Worm (Caenorhabditis elegans) whole organism, young adult: ENCODE measurements around the gene F14H12.2.
A peak's percentile ranks its signal among the peaks of the same experiment; 100 is the strongest.

Source experiments
- B0035.1 ChIP-seq: sonication (generic microtip); optimal IDR thresholded peaks from 2 replicates; lab custom pipeline; 2016; ENCODE audit warnings: missing genetic modification characterization, mild to moderate bottlenecking, missing compliant biosample characterization, missing genotype, missing genetic modification reagents
- B0261.1 ChIP-seq: sonication (generic microtip); optimal IDR thresholded peaks from 2 replicates; lab custom pipeline; 2016; ENCODE audit warnings: mild to moderate bottlenecking, missing genetic modification characterization, moderate library complexity, missing compliant biosample characterization
- B0336.3 ChIP-seq: fragments of 200-800 bp; sonication (Bioruptor generic); IDR thresholded peaks from 2 replicates; pipeline ENCODE4 v1.3.6; 2022; ENCODE audit warnings: missing genetic modification characterization, missing compliant biosample characterization
- F23B12.7 ChIP-seq: sonication (generic microtip); optimal IDR thresholded peaks from 2 replicates; lab custom pipeline; 2017; ENCODE audit warnings: missing genetic modification characterization, mild to moderate bottlenecking, missing compliant biosample characterization, antibody characterized with exemption, moderate library complexity; ENCODE audit not compliant: insufficient read depth
- F39B2.1 ChIP-seq: fragments of 200-800 bp; sonication (Bioruptor generic); IDR thresholded peaks from 2 replicates; pipeline ENCODE4 v1.3.6; 2022; ENCODE audit warnings: missing genetic modification reagents, missing genetic modification characterization, missing compliant biosample characterization
- F55B11.4 ChIP-seq: sonication (generic microtip); optimal IDR thresholded peaks from 2 replicates; lab custom pipeline; 2016; ENCODE audit warnings: missing compliant biosample characterization, missing genetic modification characterization, borderline replicate concordance; ENCODE audit not compliant: insufficient read depth
- K12H6.12 ChIP-seq: fragments of 200-800 bp; sonication (Bioruptor generic); optimal IDR thresholded peaks from 2 replicates; lab custom pipeline; 2018; ENCODE audit warnings: mild to moderate bottlenecking, missing genetic modification characterization, missing compliant biosample characterization
- Y67H2A.10 ChIP-seq: fragments of 200-800 bp; sonication (Bioruptor generic); conservative IDR thresholded peaks from 2 replicates; pipeline ENCODE4 v1.3.6; 2022; ENCODE audit warnings: missing genetic modification reagents, missing genetic modification characterization, missing compliant biosample characterization
- Y79H2A.3 ChIP-seq: fragments of 200-800 bp; sonication (Bioruptor generic); conservative IDR thresholded peaks from 2 replicates; pipeline ENCODE4 v1.3.6; 2022; ENCODE audit warnings: missing genetic modification reagents, missing genetic modification characterization, missing compliant biosample characterization
- ZK185.1 ChIP-seq: sonication (generic microtip); optimal IDR thresholded peaks from 2 replicates; lab custom pipeline; 2016; ENCODE audit warnings: mild to moderate bottlenecking, missing genetic modification characterization, missing compliant biosample characterization; ENCODE audit not compliant: poor library complexity, severe bottlenecking
- akir-1 ChIP-seq: fragments of 200-800 bp; sonication (Bioruptor generic); optimal IDR thresholded peaks from 2 replicates; lab custom pipeline; 2018; ENCODE audit warnings: mild to moderate bottlenecking, missing genetic modification characterization, moderate library complexity, missing compliant biosample characterization
- aptf-2 ChIP-seq: fragments of 200-800 bp; sonication (Bioruptor generic); conservative IDR thresholded peaks from 2 replicates; pipeline ENCODE4 v1.3.6; 2022; ENCODE audit warnings: missing genetic modification reagents, missing genetic modification characterization, missing compliant biosample characterization
- atf-7 ChIP-seq: sonication (generic microtip); optimal IDR thresholded peaks from 2 replicates; lab custom pipeline; 2017; ENCODE audit warnings: mild to moderate bottlenecking, missing genetic modification characterization, missing compliant biosample characterization
- athp-1 ChIP-seq: sonication (generic microtip); optimal IDR thresholded peaks from 2 replicates; lab custom pipeline; 2017; ENCODE audit warnings: mild to moderate bottlenecking, missing genetic modification characterization, missing compliant biosample characterization
- attf-5 ChIP-seq: fragments of 200-800 bp; sonication (Bioruptor generic); optimal IDR thresholded peaks from 2 replicates; lab custom pipeline; 2018; ENCODE audit warnings: mild to moderate bottlenecking, missing genetic modification characterization, missing compliant biosample characterization
- bed-2 ChIP-seq: fragments of 200-800 bp; sonication (Bioruptor generic); IDR thresholded peaks from 2 replicates; pipeline ENCODE4 v1.3.6; 2022; ENCODE audit warnings: missing genetic modification reagents, missing genetic modification characterization, missing compliant biosample characterization
- ceh-27 ChIP-seq: fragments of 200-800 bp; sonication (Bioruptor generic); optimal IDR thresholded peaks from 2 replicates; lab custom pipeline; 2018; ENCODE audit warnings: mild to moderate bottlenecking, missing genetic modification characterization, moderate library complexity, missing compliant biosample characterization
- die-1 ChIP-seq: sonication (generic microtip); optimal IDR thresholded peaks from 2 replicates; lab custom pipeline; 2016; ENCODE audit warnings: missing genotype, mild to moderate bottlenecking, missing genetic modification characterization, missing compliant biosample characterization
- dpl-1 ChIP-seq: fragments of 150-350 bp; optimal IDR thresholded peaks from 2 replicates; lab custom pipeline; 2014; ENCODE audit warnings: missing biosample characterization, missing genetic modification reagents, missing genetic modification characterization
- efl-1 ChIP-seq: fragments of 150-350 bp; optimal IDR thresholded peaks from 2 replicates; lab custom pipeline; 2014; ENCODE audit warnings: missing biosample characterization, missing genetic modification reagents, missing genetic modification characterization
- egl-44 ChIP-seq: fragments of 200-800 bp; sonication (Bioruptor generic); IDR thresholded peaks from 2 replicates; pipeline ENCODE4 v1.3.6; 2022; ENCODE audit warnings: missing genetic modification reagents, missing genetic modification characterization, missing compliant biosample characterization
- egrh-3 ChIP-seq: fragments of 200-800 bp; sonication (Bioruptor generic); IDR thresholded peaks from 2 replicates; pipeline ENCODE4 v1.3.6; 2022; ENCODE audit warnings: missing genetic modification reagents, missing genetic modification characterization, missing compliant biosample characterization
- ekl-4 ChIP-seq: fragments of 200-800 bp; sonication (Bioruptor generic); IDR thresholded peaks from 2 replicates; pipeline ENCODE4 v1.3.6; 2022; ENCODE audit warnings: missing genetic modification reagents, missing genetic modification characterization, missing compliant biosample characterization
- gei-17 ChIP-seq: fragments of 200-800 bp; sonication (Bioruptor generic); optimal IDR thresholded peaks from 2 replicates; lab custom pipeline; 2018; ENCODE audit warnings: mild to moderate bottlenecking, missing genetic modification characterization, missing compliant biosample characterization
- hmg-1.2 ChIP-seq: fragments of 200-800 bp; sonication (Bioruptor generic); IDR thresholded peaks from 2 replicates; pipeline ENCODE4 v1.3.6; 2022; ENCODE audit warnings: missing genetic modification reagents, missing genetic modification characterization, missing compliant biosample characterization
- hsf-1 ChIP-seq: fragments of 200-800 bp; sonication (Bioruptor generic); IDR thresholded peaks from 2 replicates; pipeline ENCODE4 v1.3.6; 2022; ENCODE audit warnings: missing genetic modification reagents, missing genetic modification characterization, missing compliant biosample characterization
- lag-1 ChIP-seq: fragments of 200-800 bp; sonication (Bioruptor generic); IDR thresholded peaks from 2 replicates; pipeline ENCODE4 v1.3.6; 2022; ENCODE audit warnings: missing genetic modification reagents, missing genetic modification characterization, missing compliant biosample characterization
- let-526 ChIP-seq: fragments of 200-800 bp; sonication (Bioruptor generic); IDR thresholded peaks from 2 replicates; pipeline ENCODE4 v1.3.6; 2022; ENCODE audit warnings: missing genetic modification reagents, missing genetic modification characterization, missing compliant biosample characterization
- lin-26 ChIP-seq: fragments of 200-800 bp; sonication (Bioruptor generic); IDR thresholded peaks from 2 replicates; pipeline ENCODE4 v1.3.6; 2022; ENCODE audit warnings: missing genetic modification reagents, missing genetic modification characterization, missing compliant biosample characterization
- lin-35 ChIP-seq, 3 experiments: fragments of 150-350 bp in 2 of 3; sonication (generic microtip) in 1 of 3; optimal IDR thresholded peaks; 2 replicates each; lab custom pipeline; 2014 to 2018; ENCODE audit warnings: missing biosample characterization in 3 of 3, missing genetic modification characterization in 3 of 3, missing genetic modification reagents in 3 of 3
- lin-40 ChIP-seq: sonication (generic microtip); optimal IDR thresholded peaks from 2 replicates; lab custom pipeline; 2016; ENCODE audit warnings: missing genetic modification characterization, mild to moderate bottlenecking, missing compliant biosample characterization, missing genotype, missing genetic modification reagents
- lin-54 ChIP-seq: fragments of 200-800 bp; sonication (Bioruptor generic); optimal IDR thresholded peaks from 2 replicates; lab custom pipeline; 2018; ENCODE audit warnings: mild to moderate bottlenecking, missing genetic modification characterization, missing compliant biosample characterization
- lir-1 ChIP-seq: fragments of 200-800 bp; sonication (Bioruptor generic); conservative IDR thresholded peaks from 2 replicates; pipeline ENCODE4 v1.3.6; 2022; ENCODE audit warnings: missing genetic modification reagents, missing genetic modification characterization, missing compliant biosample characterization
- madf-10 ChIP-seq: sonication (generic microtip); optimal IDR thresholded peaks from 2 replicates; lab custom pipeline; 2016; ENCODE audit warnings: mild to moderate bottlenecking, missing genetic modification characterization, missing compliant biosample characterization
- madf-3 ChIP-seq: fragments of 200-800 bp; sonication (Bioruptor generic); IDR thresholded peaks from 2 replicates; pipeline ENCODE4 v1.3.6; 2022; ENCODE audit warnings: missing genetic modification reagents, missing genetic modification characterization, missing compliant biosample characterization
- mcd-1 ChIP-seq: fragments of 200-800 bp; sonication (Bioruptor generic); IDR thresholded peaks from 2 replicates; pipeline ENCODE4 v1.3.6; 2022; ENCODE audit warnings: missing genetic modification reagents, missing genetic modification characterization, missing compliant biosample characterization
- nfya-2 ChIP-seq: fragments of 200-800 bp; sonication (Bioruptor generic); IDR thresholded peaks from 2 replicates; pipeline ENCODE4 v1.3.6; 2022; ENCODE audit warnings: missing genetic modification reagents, missing genetic modification characterization, missing compliant biosample characterization
- nhr-80 ChIP-seq: sonication (generic microtip); optimal IDR thresholded peaks from 2 replicates; lab custom pipeline; 2016; ENCODE audit warnings: missing genetic modification characterization, missing compliant biosample characterization
- pha-4 ChIP-seq: fragments of 150-350 bp; sonication (generic microtip); optimal IDR thresholded peaks from 2 replicates; lab custom pipeline; 2014; ENCODE audit warnings: missing biosample characterization, missing genetic modification reagents, missing genetic modification characterization
- repo-1 ChIP-seq: sonication (generic microtip); optimal IDR thresholded peaks from 2 replicates; lab custom pipeline; 2017; ENCODE audit warnings: mild to moderate bottlenecking, missing genetic modification characterization, missing compliant biosample characterization
- sea-2 ChIP-seq: fragments of 200-800 bp; sonication (Bioruptor generic); IDR thresholded peaks from 2 replicates; pipeline ENCODE4 v1.3.6; 2022; ENCODE audit warnings: missing genetic modification characterization, missing compliant biosample characterization
- snpc-4 ChIP-seq, 5 experiments: fragments of 150-350 bp in 1 of 5; sonication (generic microtip) in 4 of 5; optimal IDR thresholded peaks; 2 replicates each; lab custom pipeline; 2014 to 2018; ENCODE audit warnings: missing genetic modification characterization in 5 of 5, missing biosample characterization in 3 of 5, antibody characterized with exemption in 2 of 5, mild to moderate bottlenecking in 2 of 5, missing compliant biosample characterization in 2 of 5, missing genotype in 2 of 5, moderate library complexity in 2 of 5, missing genetic modification reagents in 1 of 5
- somi-1 ChIP-seq: fragments of 200-800 bp; sonication (Bioruptor generic); optimal IDR thresholded peaks from 2 replicates; lab custom pipeline; 2018; ENCODE audit warnings: mild to moderate bottlenecking, missing genetic modification characterization, missing compliant biosample characterization
- tbx-9 ChIP-seq: sonication (generic microtip); optimal IDR thresholded peaks from 2 replicates; lab custom pipeline; 2016; ENCODE audit warnings: borderline replicate concordance, missing genetic modification characterization, inconsistent platforms, missing compliant biosample characterization
- unc-130 ChIP-seq: sonication (generic microtip); optimal IDR thresholded peaks from 2 replicates; lab custom pipeline; 2016; ENCODE audit warnings: missing genetic modification reagents, missing genetic modification characterization, missing compliant biosample characterization
- zfh-2 ChIP-seq: fragments of 200-800 bp; sonication (Bioruptor generic); conservative IDR thresholded peaks from 2 replicates; pipeline ENCODE4 v1.3.6; 2022; ENCODE audit warnings: missing genetic modification reagents, missing genetic modification characterization, missing compliant biosample characterization
- ztf-6 ChIP-seq: fragments of 200-800 bp; sonication (Bioruptor generic); IDR thresholded peaks from 2 replicates; pipeline ENCODE4 v1.3.6; 2022; ENCODE audit warnings: missing genetic modification reagents, missing genetic modification characterization, missing compliant biosample characterization

Gene F14H12.2

DNA sequence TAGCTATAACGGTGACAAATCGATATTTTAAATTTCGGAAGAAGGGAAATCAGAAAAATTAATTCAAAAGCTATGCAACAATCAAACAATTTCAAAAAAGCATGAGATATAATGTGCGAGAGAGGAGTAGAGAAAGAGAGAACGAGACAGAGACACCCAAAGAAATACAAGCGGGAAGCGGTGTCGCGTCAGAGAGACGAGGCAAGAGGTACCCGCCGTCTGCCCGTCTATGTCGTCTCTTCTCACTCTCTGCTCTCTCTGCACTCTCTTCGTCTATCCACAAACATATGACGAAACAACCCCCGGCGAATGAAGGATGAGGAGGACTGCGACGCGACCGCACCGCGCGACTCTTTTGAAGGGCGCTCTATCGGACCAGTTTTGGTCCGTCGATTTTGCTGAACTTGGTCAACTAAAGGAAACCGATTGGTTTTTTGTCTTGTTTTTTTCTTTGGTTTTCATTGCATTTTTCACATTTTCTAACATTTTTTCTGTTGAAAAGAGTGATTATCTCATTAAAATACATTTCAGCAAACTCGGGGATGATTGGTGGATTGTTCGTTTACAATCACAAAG is 38.6 kb downstream of the F14H12.2 start, which contains the start of gene dpy-23:
Gene dpy-23 (plus strand): TSS at position 526 of the 576 bp plus-strand sequence.
- TF ChIP-seq lin-40 (tag; lab: Kevin White, UChicago) = peak; percentile 89
- TF ChIP-seq gei-17 (GFP tag; lab: Kevin White, UChicago) = peak; percentile 73
- peak; percentile 86 for TF ChIP-seq somi-1 (GFP tag; lab: Kevin White, UChicago)
- peak; percentile 76; the same call in 1 of the 2 replicates for TF ChIP-seq lin-26 (GFP tag; lab: Robert Waterston, UW)
- peak; percentile 42 for TF ChIP-seq snpc-4 (GFP tag; optimal IDR thresholded peaks at IDR 0.05; lab: Kevin White, UChicago)
- TF ChIP-seq snpc-4 (tag; optimal IDR thresholded peaks at IDR 0.05; lab: Kevin White, UChicago) = peak; percentile 2 to 55 (median 53)
- no peak for TF ChIP-seq B0261.1
- no peak for TF ChIP-seq F55B11.4 (tag; lab: Kevin White, UChicago)
- TF ChIP-seq Y79H2A.3 (GFP tag; lab: Robert Waterston, UW) = no peak
- no peak for TF ChIP-seq unc-130 (GFP tag; lab: Kevin White, UChicago)
- peak; percentile 16 for TF ChIP-seq die-1 (tag; lab: Kevin White, UChicago)
- peak; percentile 85 for TF ChIP-seq madf-3 (GFP tag; lab: Robert Waterston, UW)
- peak; percentile 23 for TF ChIP-seq athp-1 (tag; lab: Kevin White, UChicago)
- TF ChIP-seq F23B12.7 = peak; percentile 70
- no peak for TF ChIP-seq hsf-1 (GFP tag; lab: Robert Waterston, UW)
- TF ChIP-seq zfh-2 (GFP tag; lab: Robert Waterston, UW) = peak; percentile 99
- peak; percentile 95 for TF ChIP-seq ceh-27
- TF ChIP-seq egl-44 (GFP tag; lab: Robert Waterston, UW) = no peak
- no peak for TF ChIP-seq lag-1 (GFP tag; lab: Robert Waterston, UW)
- no peak for TF ChIP-seq repo-1 (tag; lab: Kevin White, UChicago)
- TF ChIP-seq K12H6.12 (tag; lab: Kevin White, UChicago) = peak; percentile 93
- TF ChIP-seq ZK185.1 (tag; lab: Kevin White, UChicago) = peak; percentile 81
- TF ChIP-seq akir-1 (GFP tag; lab: Kevin White, UChicago) = no peak
- peak; percentile 81 for TF ChIP-seq B0336.3 (GFP tag; lab: Robert Waterston, UW)
- no peak for TF ChIP-seq efl-1 (GFP tag; lab: Kevin White, UChicago)
- TF ChIP-seq ekl-4 (GFP tag; lab: Robert Waterston, UW) = peak; percentile 55
- TF ChIP-seq lin-35 (GFP tag; optimal IDR thresholded peaks at IDR 0.05; lab: Kevin White, UChicago) = peak in 1 of 3 experiments; percentile 75
- peak; percentile 96 for TF ChIP-seq madf-10 (tag; lab: Kevin White, UChicago)
- no peak for TF ChIP-seq nfya-2
- no peak for TF ChIP-seq tbx-9
- peak; percentile 5 for TF ChIP-seq dpl-1 (GFP tag; lab: Kevin White, UChicago)
- no peak for TF ChIP-seq ztf-6 (GFP tag; lab: Robert Waterston, UW)
- TF ChIP-seq mcd-1 (GFP tag; lab: Robert Waterston, UW) = peak; percentile 71
- peak; percentile 72 for TF ChIP-seq atf-7 (tag; lab: Kevin White, UChicago)
- peak; percentile 33 for TF ChIP-seq pha-4 (tag; lab: Kevin White, UChicago)
- peak; percentile 54; the same call in 1 of the 2 replicates for TF ChIP-seq let-526 (GFP tag; lab: Robert Waterston, UW)
- peak; percentile 98 for TF ChIP-seq hmg-1.2
- peak; percentile 51 for TF ChIP-seq lin-54 (GFP tag; lab: Kevin White, UChicago)
- TF ChIP-seq nhr-80 (tag; lab: Kevin White, UChicago) = peak; percentile 87
- TF ChIP-seq sea-2 = no peak
- TF ChIP-seq B0035.1 = peak; percentile 12
- TF ChIP-seq bed-2 (GFP tag; lab: Robert Waterston, UW) = peak; percentile 80; the same call in 1 of the 2 replicates
- TF ChIP-seq egrh-3 (GFP tag; lab: Robert Waterston, UW) = peak; percentile 60
- peak; percentile 64 for TF ChIP-seq Y67H2A.10 (GFP tag; lab: Robert Waterston, UW)
- no peak for TF ChIP-seq F39B2.1
- TF ChIP-seq lir-1 (GFP tag; lab: Robert Waterston, UW) = peak; percentile 71; the same call in 1 of the 2 replicates
- TF ChIP-seq aptf-2 = no peak
- TF ChIP-seq attf-5 (GFP tag; lab: Kevin White, UChicago) = peak; percentile 93
